Worm (Caenorhabditis elegans) whole organism, mixed stage, embryonic: ENCODE measurements around the gene K10D11.2.

ENCODE experiments used
- blmp-1 ChIP-seq: fragments of 150-350 bp; optimal IDR thresholded peaks from 2 replicates; lab custom pipeline; 2014; ENCODE audit warnings: missing biosample characterization, missing genetic modification characterization
- ces-1 ChIP-seq: fragments of 150-350 bp; optimal IDR thresholded peaks from 2 replicates; lab custom pipeline; 2014; ENCODE audit warnings: missing biosample characterization, missing genetic modification reagents, missing genetic modification characterization
- elt-1 ChIP-seq: sonication (generic microtip); optimal IDR thresholded peaks from 2 replicates; lab custom pipeline; 2017; ENCODE audit warnings: missing genetic modification characterization, mild to moderate bottlenecking, missing compliant biosample characterization, antibody characterized with exemption, moderate library complexity, borderline replicate concordance; ENCODE audit not compliant: insufficient read depth
- lin-13 ChIP-seq: fragments of 150-350 bp; optimal IDR thresholded peaks from 2 replicates; lab custom pipeline; 2014; ENCODE audit warnings: missing biosample characterization, missing genetic modification characterization
- lsy-2 ChIP-seq: fragments of 150-350 bp; optimal IDR thresholded peaks from 2 replicates; lab custom pipeline; 2014; ENCODE audit warnings: missing biosample characterization, missing genetic modification characterization
- nhr-12 ChIP-seq: fragments of 150-350 bp; optimal IDR thresholded peaks from 2 replicates; lab custom pipeline; 2014; ENCODE audit warnings: missing biosample characterization, missing genetic modification characterization
- nhr-28 ChIP-seq: fragments of 150-350 bp; optimal IDR thresholded peaks from 2 replicates; lab custom pipeline; 2014; ENCODE audit warnings: missing biosample characterization, missing genetic modification characterization
- nhr-76 ChIP-seq: sonication (generic microtip); optimal IDR thresholded peaks from 2 replicates; lab custom pipeline; 2017; ENCODE audit warnings: missing biosample characterization, missing genetic modification characterization
- tbx-8 ChIP-seq: fragments of 200-800 bp; sonication (Bioruptor generic); optimal IDR thresholded peaks from 2 replicates; lab custom pipeline; 2018; ENCODE audit warnings: mild to moderate bottlenecking, missing genetic modification characterization, moderate library complexity, missing compliant biosample characterization
- unc-62 ChIP-seq: fragments of 150-350 bp; optimal IDR thresholded peaks from 2 replicates; lab custom pipeline; 2014; ENCODE audit warnings: missing biosample characterization, missing genetic modification reagents, missing genetic modification characterization
- ztf-11 ChIP-seq: fragments of 150-350 bp; optimal IDR thresholded peaks from 2 replicates; lab custom pipeline; 2014; ENCODE audit warnings: missing biosample characterization, missing genetic modification characterization

ce11 chrIV:12965074-12965473 is 13.7 kb upstream of the K10D11.2 start, which contains the start of gene dod-22:
- no peak for TF ChIP-seq ces-1 (GFP tag; lab: Kevin White, UChicago)
- TF ChIP-seq nhr-12: no peak
- TF ChIP-seq lsy-2 (tag; lab: Kevin White, UChicago): no peak
- no peak for TF ChIP-seq ztf-11
- TF ChIP-seq blmp-1 (tag; lab: Kevin White, UChicago): no peak
- no peak for TF ChIP-seq nhr-76 (tag; lab: Kevin White, UChicago)
- no peak for TF ChIP-seq nhr-28 (tag; lab: Kevin White, UChicago)
- no peak for TF ChIP-seq unc-62 (GFP tag; lab: Kevin White, UChicago)
- no peak for TF ChIP-seq elt-1 (tag; lab: Kevin White, UChicago)
- no peak for TF ChIP-seq tbx-8
- TF ChIP-seq lin-13: no peak
